Worm (Caenorhabditis elegans) whole organism, L4 larva: ENCODE data around the gene nspc-5.

Experiments
- F26F4.8 ChIP-seq: fragments of 200-800 bp; sonication (Bioruptor generic); conservative IDR thresholded peaks from 2 replicates; pipeline ENCODE4 v1.3.6; 2022; ENCODE audit warnings: missing genetic modification characterization, missing compliant biosample characterization
- T20F7.1 ChIP-seq: fragments of 200-800 bp; sonication (Bioruptor generic); optimal IDR thresholded peaks from 2 replicates; lab custom pipeline; 2018; ENCODE audit warnings: mild to moderate bottlenecking, missing genetic modification characterization, missing compliant biosample characterization
- T26A8.4 ChIP-seq: fragments of 200-800 bp; sonication (Bioruptor generic); IDR thresholded peaks from 2 replicates; pipeline ENCODE4 v1.3.6; 2022; ENCODE audit warnings: missing genetic modification characterization, missing compliant biosample characterization
- aha-1 ChIP-seq: fragments of 150-350 bp; peaks from one replicate; lab custom pipeline; 2014; ENCODE audit warnings: missing biosample characterization, missing genetic modification characterization
- aly-2 ChIP-seq: sonication (generic microtip); optimal IDR thresholded peaks from 2 replicates; lab custom pipeline; 2018; ENCODE audit warnings: missing biosample characterization, missing genetic modification characterization
- arid-1 ChIP-seq: fragments of 200-800 bp; sonication (Bioruptor generic); conservative IDR thresholded peaks from 2 replicates; pipeline ENCODE4 v1.3.6; 2022; ENCODE audit warnings: missing genetic modification reagents, missing genetic modification characterization, missing compliant biosample characterization
- ceh-20 ChIP-seq: fragments of 200-800 bp; sonication (Bioruptor generic); IDR thresholded peaks from 2 replicates; pipeline ENCODE4 v1.3.6; 2022; ENCODE audit warnings: missing genetic modification reagents, missing genetic modification characterization, missing compliant biosample characterization
- ces-1 ChIP-seq: fragments of 150-350 bp; sonication (generic microtip); optimal IDR thresholded peaks from 4 replicates; lab custom pipeline; 2014; ENCODE audit warnings: missing biosample characterization, missing genetic modification reagents, missing genetic modification characterization
- cey-2 ChIP-seq: sonication (generic microtip); optimal IDR thresholded peaks from 3 replicates; lab custom pipeline; 2017; ENCODE audit warnings: missing genetic modification characterization, mild to moderate bottlenecking, missing compliant biosample characterization, antibody characterized with exemption, borderline replicate concordance; ENCODE audit not compliant: insufficient read depth
- daf-16 ChIP-seq, 3 experiments: sonication (generic microtip); optimal IDR thresholded peaks; 2 replicates each; lab custom pipeline; 2016 to 2017; ENCODE audit warnings: missing genetic modification characterization in 3 of 3, missing genetic modification reagents in 3 of 3, mild to moderate bottlenecking in 2 of 3, missing compliant biosample characterization in 2 of 3, missing biosample characterization in 1 of 3, moderate library complexity in 1 of 3
- daf-8 ChIP-seq: fragments of 200-800 bp; sonication (Bioruptor generic); IDR thresholded peaks from 2 replicates; pipeline ENCODE4 v1.3.6; 2022; ENCODE audit warnings: missing genetic modification characterization, missing compliant biosample characterization
- dmd-6 ChIP-seq: fragments of 200-800 bp; sonication (Bioruptor generic); IDR thresholded peaks from 2 replicates; pipeline ENCODE4 v1.3.6; 2022; ENCODE audit warnings: missing genetic modification reagents, missing genetic modification characterization, missing compliant biosample characterization
- dpl-1 ChIP-seq: fragments of 150-350 bp; optimal IDR thresholded peaks from 2 replicates; lab custom pipeline; 2014; ENCODE audit warnings: missing biosample characterization, missing genetic modification reagents, missing genetic modification characterization
- dve-1 ChIP-seq: sonication (generic microtip); optimal IDR thresholded peaks from 2 replicates; lab custom pipeline; 2017; ENCODE audit warnings: antibody characterized with exemption, mild to moderate bottlenecking, missing genetic modification characterization, missing compliant biosample characterization; ENCODE audit not compliant: insufficient read depth
- egl-27 ChIP-seq: sonication (generic microtip); optimal IDR thresholded peaks from 3 replicates; lab custom pipeline; 2017; ENCODE audit warnings: missing biosample characterization, missing genetic modification reagents, missing genetic modification characterization
- gei-8 ChIP-seq: fragments of 200-800 bp; sonication (Bioruptor generic); optimal IDR thresholded peaks from 2 replicates; lab custom pipeline; 2018; ENCODE audit warnings: mild to moderate bottlenecking, missing genetic modification characterization, missing compliant biosample characterization
- hif-1 ChIP-seq, 2 experiments: sonication (generic microtip); optimal IDR thresholded peaks; 2 replicates each; lab custom pipeline; 2016 to 2017; ENCODE audit warnings: missing compliant biosample characterization in 2 of 2, missing genetic modification characterization in 2 of 2, missing genetic modification reagents in 2 of 2, missing genotype in 2 of 2, mild to moderate bottlenecking in 1 of 2
- hlh-11 ChIP-seq: fragments of 200-800 bp; sonication (Bioruptor generic); optimal IDR thresholded peaks from 2 replicates; lab custom pipeline; 2018; ENCODE audit warnings: mild to moderate bottlenecking, missing genetic modification characterization, missing compliant biosample characterization
- hlh-30 ChIP-seq: sonication (generic microtip); optimal IDR thresholded peaks from 2 replicates; lab custom pipeline; 2017; ENCODE audit warnings: antibody characterized with exemption, mild to moderate bottlenecking, missing genetic modification characterization, missing compliant biosample characterization; ENCODE audit not compliant: insufficient read depth
- hmg-1.1 ChIP-seq: fragments of 200-800 bp; sonication (Bioruptor generic); IDR thresholded peaks from 2 replicates; pipeline ENCODE4 v1.3.6; 2022; ENCODE audit warnings: missing genetic modification reagents, missing genetic modification characterization, missing compliant biosample characterization
- lin-1 ChIP-seq: fragments of 200-800 bp; sonication (Bioruptor generic); IDR thresholded peaks from 2 replicates; pipeline ENCODE4 v1.3.6; 2022; ENCODE audit warnings: missing genetic modification reagents, missing genetic modification characterization, missing compliant biosample characterization
- lin-38 ChIP-seq: fragments of 200-800 bp; sonication (Bioruptor generic); IDR thresholded peaks from 2 replicates; pipeline ENCODE4 v1.3.6; 2022; ENCODE audit warnings: missing genetic modification reagents, missing genetic modification characterization, missing compliant biosample characterization
- lsy-2 ChIP-seq, 2 experiments: fragments of 150-350 bp in 1 of 2; sonication (generic microtip) in 1 of 2; optimal IDR thresholded peaks; 2 replicates each; lab custom pipeline; 2014 to 2017; ENCODE audit warnings: missing biosample characterization in 2 of 2, missing genetic modification characterization in 2 of 2
- madf-9 ChIP-seq: fragments of 200-800 bp; sonication (Bioruptor generic); conservative IDR thresholded peaks from 2 replicates; pipeline ENCODE4 v1.3.6; 2022; ENCODE audit warnings: missing genetic modification reagents, missing genetic modification characterization, missing compliant biosample characterization
- mdl-1 ChIP-seq, 2 experiments: fragments of 150-350 bp in 1 of 2; sonication (generic microtip) in 1 of 2; optimal IDR thresholded peaks; 2 replicates each; lab custom pipeline; 2014 to 2017; ENCODE audit warnings: missing biosample characterization in 2 of 2, missing genetic modification characterization in 2 of 2
- mep-1 ChIP-seq: fragments of 150-350 bp; sonication (generic microtip); optimal IDR thresholded peaks from 3 replicates; lab custom pipeline; 2014; ENCODE audit warnings: missing biosample characterization, missing genetic modification characterization
- mes-2 ChIP-seq: sonication (generic microtip); optimal IDR thresholded peaks from 2 replicates; lab custom pipeline; 2016; ENCODE audit warnings: missing genotype, mild to moderate bottlenecking, missing genetic modification characterization, missing compliant biosample characterization; ENCODE audit not compliant: poor library complexity, severe bottlenecking
- mxl-2 ChIP-seq: fragments of 200-800 bp; sonication (Bioruptor generic); conservative IDR thresholded peaks from 2 replicates; pipeline ENCODE4 v1.3.6; 2022; ENCODE audit warnings: missing genetic modification reagents, missing genetic modification characterization, missing compliant biosample characterization
- mxl-3 ChIP-seq: fragments of 200-800 bp; sonication (Bioruptor generic); optimal IDR thresholded peaks from 2 replicates; lab custom pipeline; 2018; ENCODE audit warnings: mild to moderate bottlenecking, missing genetic modification characterization, missing compliant biosample characterization
- nhr-102 ChIP-seq: sonication (generic microtip); optimal IDR thresholded peaks from 2 replicates; lab custom pipeline; 2016; ENCODE audit warnings: mild to moderate bottlenecking, missing genetic modification characterization, moderate library complexity, missing compliant biosample characterization
- nhr-11 ChIP-seq: fragments of 150-350 bp; optimal IDR thresholded peaks from 2 replicates; lab custom pipeline; 2014; ENCODE audit warnings: missing biosample characterization, missing genetic modification characterization
- nhr-237 ChIP-seq: sonication (generic microtip); optimal IDR thresholded peaks from 2 replicates; lab custom pipeline; 2017; ENCODE audit warnings: missing biosample characterization, missing genetic modification characterization
- nhr-28 ChIP-seq: fragments of 150-350 bp; optimal IDR thresholded peaks from 2 replicates; lab custom pipeline; 2014; ENCODE audit warnings: missing biosample characterization, missing genetic modification characterization
- nhr-48 ChIP-seq: sonication (generic microtip); optimal IDR thresholded peaks from 2 replicates; lab custom pipeline; 2016; ENCODE audit warnings: mild to moderate bottlenecking, missing genetic modification characterization, missing compliant biosample characterization
- nhr-6 ChIP-seq: fragments of 150-350 bp; optimal IDR thresholded peaks from 2 replicates; lab custom pipeline; 2014; ENCODE audit warnings: missing biosample characterization, missing genetic modification characterization
- nhr-76 ChIP-seq: fragments of 150-350 bp; optimal IDR thresholded peaks from 2 replicates; lab custom pipeline; 2014; ENCODE audit warnings: missing biosample characterization, missing genetic modification characterization
- nhr-77 ChIP-seq: fragments of 150-350 bp; optimal IDR thresholded peaks from 2 replicates; lab custom pipeline; 2014; ENCODE audit warnings: missing biosample characterization, missing genetic modification characterization
- pha-4 ChIP-seq, 2 experiments: fragments of 150-350 bp in 1 of 2; fragments of 200-800 bp in 1 of 2; sonication (Bioruptor generic) in 1 of 2; IDR thresholded peaks in 1 of 2; optimal IDR thresholded peaks in 1 of 2; 2 replicates each; pipeline versions ENCODE4 v1.3.6 to Lab custom; 2014 to 2022; ENCODE audit warnings: missing genetic modification characterization in 2 of 2, missing genetic modification reagents in 2 of 2, missing biosample characterization in 1 of 2, missing compliant biosample characterization in 1 of 2
- pqm-1 ChIP-seq: sonication (generic microtip); optimal IDR thresholded peaks from 2 replicates; lab custom pipeline; 2017; ENCODE audit warnings: missing biosample characterization, missing genetic modification characterization
- rbr-2 ChIP-seq: sonication (generic microtip); optimal IDR thresholded peaks from 2 replicates; lab custom pipeline; 2016; ENCODE audit warnings: missing genotype, missing genetic modification characterization, missing compliant biosample characterization
- sdz-12 ChIP-seq: fragments of 200-800 bp; sonication (Bioruptor generic); optimal IDR thresholded peaks from 2 replicates; lab custom pipeline; 2018; ENCODE audit warnings: mild to moderate bottlenecking, missing genetic modification characterization, missing compliant biosample characterization
- set-16 ChIP-seq: fragments of 200-800 bp; sonication (Bioruptor generic); IDR thresholded peaks from 2 replicates; pipeline ENCODE4 v1.3.6; 2022; ENCODE audit warnings: missing genetic modification reagents, missing genetic modification characterization, missing compliant biosample characterization
- spr-1 ChIP-seq: sonication (generic microtip); optimal IDR thresholded peaks from 2 replicates; lab custom pipeline; 2016; ENCODE audit warnings: mild to moderate bottlenecking, missing genetic modification characterization, missing compliant biosample characterization
- tra-1 ChIP-seq: fragments of 200-800 bp; sonication (Bioruptor generic); IDR thresholded peaks from 2 replicates; pipeline ENCODE4 v1.3.6; 2022; ENCODE audit warnings: missing genetic modification reagents, missing genetic modification characterization, missing compliant biosample characterization
- zip-2 ChIP-seq: fragments of 150-350 bp; optimal IDR thresholded peaks from 2 replicates; lab custom pipeline; 2014; ENCODE audit warnings: missing biosample characterization, missing genetic modification characterization

Gene nspc-5

ce11 chrX:8550099-8550498 lies 11.6 kb downstream of the nspc-5 start:
- TF ChIP-seq ceh-20 (GFP tag; lab: Robert Waterston, UW), result 0 out of 2 replicates have a peak, but pooled peaks have one; percentile 31
- peak; percentile 31 for TF ChIP-seq rbr-2
- no peak for TF ChIP-seq aly-2 (tag; lab: Kevin White, UChicago)
- TF ChIP-seq dve-1 (tag; lab: Kevin White, UChicago), result peak; percentile 87
- TF ChIP-seq nhr-28 (tag; lab: Kevin White, UChicago), result peak; percentile 92
- peak; percentile 47; the same call in 1 of the 2 replicates for TF ChIP-seq hmg-1.1 (GFP tag; lab: Robert Waterston, UW)
- peak; percentile 71 for TF ChIP-seq T26A8.4
- peak; percentile 78 for TF ChIP-seq nhr-6
- peak; percentile 21 for TF ChIP-seq spr-1 (tag; lab: Kevin White, UChicago)
- peak; percentile 12 for TF ChIP-seq pqm-1 (tag; lab: Kevin White, UChicago)
- TF ChIP-seq dmd-6 (GFP tag; lab: Robert Waterston, UW), result peak; percentile 90
- TF ChIP-seq hlh-11, result peak; percentile 94
- TF ChIP-seq nhr-11 (tag; lab: Kevin White, UChicago), result peak; percentile 33
- 0 out of 2 replicates have a peak, but pooled peaks have one; percentile 8 for TF ChIP-seq set-16
- no peak for TF ChIP-seq sdz-12 (GFP tag; lab: Kevin White, UChicago)
- peak; percentile 54 to 95 for TF ChIP-seq mdl-1 (tag; optimal IDR thresholded peaks at IDR 0.05; lab: Kevin White, UChicago)
- TF ChIP-seq daf-16 (GFP tag; optimal IDR thresholded peaks at IDR 0.05; lab: Kevin White, UChicago), result no peak
- peak; percentile 75 for TF ChIP-seq daf-16 (tag; optimal IDR thresholded peaks at IDR 0.05; lab: Kevin White, UChicago)
- TF ChIP-seq zip-2 (tag; lab: Kevin White, UChicago), result no peak
- peak; percentile 36 for TF ChIP-seq T20F7.1 (GFP tag; lab: Kevin White, UChicago)
- TF ChIP-seq nhr-237 (tag; lab: Kevin White, UChicago), result no peak
- TF ChIP-seq mep-1, result peak; percentile 75
- TF ChIP-seq arid-1 (GFP tag; lab: Robert Waterston, UW), result 0 out of 2 replicates have a peak, but pooled peaks have one; percentile 24
- no peak for TF ChIP-seq madf-9
- peak; percentile 81 for TF ChIP-seq mxl-2 (GFP tag; lab: Robert Waterston, UW)
- no peak for TF ChIP-seq ces-1
- TF ChIP-seq nhr-48, result peak; percentile 71
- no peak for TF ChIP-seq egl-27 (tag; lab: Kevin White, UChicago)
- TF ChIP-seq lin-1 (GFP tag; lab: Robert Waterston, UW), result 0 out of 2 replicates have a peak, but pooled peaks have one; percentile 18
- TF ChIP-seq daf-8 (GFP tag; lab: Robert Waterston, UW), result no peak
- peak; percentile 88 for TF ChIP-seq tra-1 (GFP tag; lab: Robert Waterston, UW)
- peak; percentile 37 to 59 for TF ChIP-seq lsy-2 (tag; optimal IDR thresholded peaks at IDR 0.05; lab: Kevin White, UChicago)
- TF ChIP-seq cey-2 (tag; lab: Kevin White, UChicago), result peak; percentile 65
- peak; percentile 57 for TF ChIP-seq mes-2
- TF ChIP-seq nhr-77, result peak; percentile 81
- TF ChIP-seq nhr-76 (tag; lab: Kevin White, UChicago), result peak; percentile 3
- TF ChIP-seq mxl-3 (GFP tag; lab: Kevin White, UChicago), result peak; percentile 97
- peak; percentile 41; the same call in 1 of the 2 replicates for TF ChIP-seq pha-4 (GFP tag; IDR thresholded peaks at IDR 0.05; lab: Robert Waterston, UW)
- TF ChIP-seq pha-4 (tag; optimal IDR thresholded peaks at IDR 0.05; lab: Kevin White, UChicago), result no peak
- TF ChIP-seq nhr-102 (tag; lab: Kevin White, UChicago), result peak; percentile 53
- peak in 1 of 2 experiments; percentile 72 for TF ChIP-seq hif-1 (tag; optimal IDR thresholded peaks at IDR 0.05; lab: Kevin White, UChicago)
- TF ChIP-seq dpl-1 (GFP tag; lab: Kevin White, UChicago), result peak; percentile 23
- TF ChIP-seq gei-8, result no peak
- TF ChIP-seq F26F4.8 (GFP tag; lab: Robert Waterston, UW), result no peak
- peak; percentile 91 for TF ChIP-seq aha-1 (tag; lab: Kevin White, UChicago)
- TF ChIP-seq lin-38, result peak; percentile 23; the same call in 1 of the 2 replicates
- peak; percentile 84 for TF ChIP-seq hlh-30 (tag; lab: Kevin White, UChicago)
- TF ChIP-seq, all 104 proteins: peak for 35
